Fruit fly (Drosophila melanogaster) whole organism: ENCODE results near the gene CrebA.

Source experiments
- Dll ChIP-seq: fragments of >200 bp; optimal IDR thresholded peaks from 2 replicates; lab custom pipeline; 2017
- pan ChIP-seq: fragments of >200 bp; optimal IDR thresholded peaks from 2 replicates; lab custom pipeline; 2017
- psq ChIP-seq: fragments of >200 bp; optimal IDR thresholded peaks from 2 replicates; lab custom pipeline; 2017

DNA sequence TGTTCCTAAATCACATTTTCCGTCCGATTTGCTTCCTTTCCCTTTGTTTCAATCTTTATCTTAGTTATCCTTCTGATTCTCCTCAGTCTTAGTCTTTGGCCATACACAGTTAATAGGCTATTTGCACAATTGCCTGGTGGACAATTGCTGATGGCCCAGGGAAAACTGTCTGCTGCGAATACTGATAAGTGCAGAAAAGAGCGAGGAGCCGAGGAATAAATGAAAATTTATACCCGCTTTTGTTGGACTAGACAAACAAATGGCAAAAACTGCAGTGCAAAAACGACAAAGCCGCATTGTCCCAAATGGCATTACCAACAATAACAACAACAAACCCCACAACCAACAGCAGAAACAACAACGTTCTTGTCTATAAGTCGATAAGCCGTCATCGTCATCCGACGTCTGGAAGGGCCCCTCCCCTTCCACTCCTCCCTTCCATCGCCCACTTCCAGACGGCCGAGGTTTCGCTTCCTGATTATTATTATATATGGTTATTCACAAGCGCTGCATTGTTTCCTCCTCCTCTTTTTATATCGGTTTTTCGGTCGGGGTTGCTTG lies 59.0 kb downstream of the CrebA start:
- TF ChIP-seq pan (lab: Kevin White, UChicago) (peak; percentile 1), Dll (no peak), psq (no peak)
